Fruit fly (Drosophila melanogaster) whole organism: ENCODE data around the gene CG32720.

ENCODE experiments used
- Dll ChIP-seq: fragments of >200 bp; optimal IDR thresholded peaks from 2 replicates; lab custom pipeline; 2017
- EcR ChIP-seq, 2 experiments: fragments of >200 bp; optimal IDR thresholded peaks; 2 replicates each; lab custom pipeline; 2017; ENCODE audit warnings: missing biosample characterization in 2 of 2, missing genetic modification characterization in 2 of 2, missing genetic modification reagents in 2 of 2

DNA sequence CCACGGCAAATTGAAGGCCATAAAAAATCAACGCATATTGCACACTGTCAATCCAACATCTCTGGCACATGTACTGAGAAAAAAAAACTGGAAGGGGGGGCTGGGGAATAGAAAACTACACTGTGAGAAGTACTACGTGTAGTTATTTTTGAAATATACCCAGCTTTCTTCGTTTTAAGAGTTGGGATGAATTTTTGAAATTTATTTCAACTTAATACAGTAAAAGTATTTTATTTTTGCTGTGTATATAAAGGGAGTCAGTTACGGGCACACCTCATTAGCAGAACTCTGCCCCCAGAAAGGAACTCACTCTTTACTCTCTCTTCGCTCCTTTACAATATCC lies 4.7 kb upstream of the CG32720 start:
- TF ChIP-seq EcR (GFP tag; optimal IDR thresholded peaks at IDR 0.05; lab: Kevin White, UChicago): no peak
- TF ChIP-seq Dll (lab: Kevin White, UChicago): no peak
